Worm (Caenorhabditis elegans): ENCODE data around the gene dnj-9.
A peak's percentile ranks its signal among the peaks of the same experiment; 100 is the strongest.

The dnj-9 gene

ce11 chrII:4904277-4904676 lies 52.4 kb downstream of the dnj-9 start (continued):
- TF ChIP-seq mab-9 (GFP tag; IDR thresholded peaks at IDR 0.05), result no peak
- TF ChIP-seq nhr-71 (tag; optimal IDR thresholded peaks at IDR 0.05), result peak; percentile 80
- TF ChIP-seq alr-1 (tag; optimal IDR thresholded peaks at IDR 0.05; ENCODE audit: borderline replicate concordance), result no peak
- no peak for TF ChIP-seq sox-4 (tag; optimal IDR thresholded peaks at IDR 0.05)
- peak; percentile 60 for TF ChIP-seq swsn-7 (tag; optimal IDR thresholded peaks at IDR 0.05)
- TF ChIP-seq snu-23 (GFP tag; optimal IDR thresholded peaks at IDR 0.05), result peak; percentile 77
- no peak for TF ChIP-seq ces-1 (GFP tag; optimal IDR thresholded peaks at IDR 0.05)
- TF ChIP-seq tlp-1 (tag; optimal IDR thresholded peaks at IDR 0.05), result no peak
- no peak for TF ChIP-seq nhr-85 (tag)
- TF ChIP-seq lir-3 (tag; optimal IDR thresholded peaks at IDR 0.05; ENCODE audit: poor library complexity), result peak; percentile 35
- peak; percentile 23 for TF ChIP-seq elt-2 (tag; optimal IDR thresholded peaks at IDR 0.05)
- TF ChIP-seq skn-1 (tag; optimal IDR thresholded peaks at IDR 0.05), result peak; percentile 85
- peak; percentile 39 for TF ChIP-seq snpc-4 (tag; optimal IDR thresholded peaks at IDR 0.05)
- no peak for TF ChIP-seq sptf-1 (tag; optimal IDR thresholded peaks at IDR 0.05)
- TF ChIP-seq unc-62 (GFP tag; optimal IDR thresholded peaks at IDR 0.05), result no peak
- no peak for TF ChIP-seq ama-1 (optimal IDR thresholded peaks at IDR 0.05)
- no peak for TF ChIP-seq hpl-2 (GFP tag; optimal IDR thresholded peaks at IDR 0.05)
- TF ChIP-seq mdl-1 (tag; optimal IDR thresholded peaks at IDR 0.05), result peak in 1 of 2 experiments; percentile 77
- TF ChIP-seq unc-130 (tag; optimal IDR thresholded peaks at IDR 0.05), result no peak
- TF ChIP-seq C16A3.4 (tag; optimal IDR thresholded peaks at IDR 0.05), result peak; percentile 51
- TF ChIP-seq mep-1 (tag; optimal IDR thresholded peaks at IDR 0.05), result peak; percentile 85
- no peak for TF ChIP-seq ztf-11 (tag; optimal IDR thresholded peaks at IDR 0.05)
- TF ChIP-seq rnt-1 (tag; optimal IDR thresholded peaks at IDR 0.05), result peak; percentile 87
- peak; percentile 34 for TF ChIP-seq lin-13 (GFP tag; optimal IDR thresholded peaks at IDR 0.05)
- TF ChIP-seq zip-4 (GFP tag; optimal IDR thresholded peaks at IDR 0.05), result no peak
- TF ChIP-seq egl-13 (tag; optimal IDR thresholded peaks at IDR 0.05), result peak; percentile 4
- no peak for TF ChIP-seq nhr-90 (tag; optimal IDR thresholded peaks at IDR 0.05; ENCODE audit: poor library complexity)
- no peak for TF ChIP-seq nhr-11 (tag; optimal IDR thresholded peaks at IDR 0.05)
- no peak for TF ChIP-seq ceh-8 (GFP tag; optimal IDR thresholded peaks at IDR 0.05)
- peak; percentile 48 for TF ChIP-seq blmp-1 (tag; optimal IDR thresholded peaks at IDR 0.05)
- peak; percentile 61 for TF ChIP-seq nhr-19 (GFP tag; conservative IDR thresholded peaks at IDR 0.05)

ce11 chrII:4904778-4905177 lies 52.9 kb downstream of the dnj-9 start, which contains the start of gene btbd-10:
TSS of gene btbd-10 (plus strand) at chrII:4905008.
- TF ChIP-seq aha-1 (tag; optimal IDR thresholded peaks at IDR 0.05), result no peak
- TF ChIP-seq zag-1 (tag; optimal IDR thresholded peaks at IDR 0.05), result no peak
- TF ChIP-seq nhr-77 (tag; optimal IDR thresholded peaks at IDR 0.05), result no peak
- TF ChIP-seq elt-3 (tag; optimal IDR thresholded peaks at IDR 0.05), result no peak
- no peak for TF ChIP-seq skn-1 (tag; optimal IDR thresholded peaks at IDR 0.05)
- TF ChIP-seq lin-39 (tag; optimal IDR thresholded peaks at IDR 0.05), result no peak
- TF ChIP-seq ceh-63 (GFP tag; optimal IDR thresholded peaks at IDR 0.05), result no peak
- TF ChIP-seq dsc-1 (tag; optimal IDR thresholded peaks at IDR 0.05), result no peak
- no peak for TF ChIP-seq lin-13 (GFP tag; optimal IDR thresholded peaks at IDR 0.05)
- no peak for TF ChIP-seq mef-2 (tag; optimal IDR thresholded peaks at IDR 0.05)
- TF ChIP-seq nhr-237 (tag; optimal IDR thresholded peaks at IDR 0.05), result no peak
- TF ChIP-seq Y116A8C.19 (tag; optimal IDR thresholded peaks at IDR 0.05; ENCODE audit: borderline replicate concordance), result no peak

- TF ChIP-seq lin-13 (GFP tag; optimal IDR thresholded peaks at IDR 0.05) (no peak), irx-1 (tag; optimal IDR thresholded peaks at IDR 0.05) (no peak), nhr-12 (tag; optimal IDR thresholded peaks at IDR 0.05) (no peak), lir-3 (tag; optimal IDR thresholded peaks at IDR 0.05; ENCODE audit: poor library complexity) (no peak), nhr-19 (GFP tag; conservative IDR thresholded peaks at IDR 0.05) (no peak), nhr-28 (tag; optimal IDR thresholded peaks at IDR 0.05) (no peak), ceh-8 (GFP tag; optimal IDR thresholded peaks at IDR 0.05) (no peak), pqm-1 (tag; optimal IDR thresholded peaks at IDR 0.05) (no peak)
Measured at ce11 chrII:4905331-4905730, 53.5 kb downstream of the dnj-9 start.

All from whole organism, L1 larva.